Fruit fly (Drosophila melanogaster): ENCODE measurements around the gene CG10467.

The CG10467 gene

DNA sequence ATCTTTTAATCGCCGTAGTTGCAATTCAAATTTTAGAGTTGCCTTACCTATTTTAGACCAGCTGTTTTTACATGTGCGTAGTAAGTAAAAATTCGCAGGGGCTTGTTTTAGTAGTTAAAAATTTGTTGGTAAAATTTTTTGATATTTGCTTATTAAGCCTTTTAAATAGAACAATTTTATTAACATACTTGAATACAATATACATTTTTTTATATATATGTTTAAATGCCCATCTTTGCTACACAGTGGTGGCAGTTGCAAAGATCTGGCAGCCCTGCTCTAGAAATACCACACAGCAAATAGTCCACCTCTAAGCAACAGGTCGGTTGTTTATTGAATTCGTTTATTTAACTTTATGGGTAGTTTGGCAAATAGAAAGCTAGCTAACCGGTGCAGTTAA lies at the start of gene CG10467, which contains the start of gene loj (continued):
- TF ChIP-seq Sox102F (GFP tag; optimal IDR thresholded peaks at IDR 0.05) (peak; percentile 82), Sox14 (GFP tag; optimal IDR thresholded peaks at IDR 0.05) (peak; percentile 81), Ets96B (tag; optimal IDR thresholded peaks at IDR 0.05) (peak; percentile 89), Lpt (GFP tag; optimal IDR thresholded peaks at IDR 0.05) (peak; percentile 82), Eip75B (GFP tag; optimal IDR thresholded peaks at IDR 0.05) (peak; percentile 65), CG8119 (GFP tag; IDR thresholded peaks at IDR 0.05) (no peak; the same call in 1 of the 3 replicates), Sox15 (GFP tag; optimal IDR thresholded peaks at IDR 0.05) (peak; percentile 94), Smox (GFP tag; optimal IDR thresholded peaks at IDR 0.05) (peak; percentile 85)

DNA sequence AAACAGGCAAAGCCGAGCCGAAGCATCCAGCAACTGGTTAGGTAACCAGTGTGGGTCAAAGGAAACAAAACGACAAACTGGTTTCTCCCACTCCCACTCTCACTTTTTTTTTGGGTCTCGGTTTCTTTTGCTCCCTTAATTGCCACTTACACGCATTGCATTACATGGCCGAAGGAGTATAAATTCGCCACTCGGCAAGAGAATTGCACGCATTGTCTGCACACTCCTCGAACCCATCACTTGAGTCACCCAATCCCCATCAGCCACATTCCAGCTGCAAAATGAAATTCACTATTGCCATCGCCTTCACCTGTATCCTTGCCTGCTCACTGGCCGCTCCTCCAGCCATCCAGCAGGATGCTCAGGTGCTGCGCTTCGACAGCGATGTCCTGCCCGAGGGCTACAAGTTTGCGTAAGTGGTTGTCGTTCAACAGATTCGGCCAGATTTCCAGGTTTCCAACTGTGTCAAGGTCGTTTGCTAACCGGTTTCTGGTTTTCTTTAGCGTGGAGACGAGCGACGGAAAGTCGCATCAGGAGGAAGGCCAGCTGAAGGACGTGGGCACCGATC lies 48.7 kb upstream of the CG10467 start, which contains the start of gene Lcp65Ad:
Gene Lcp65Ad (plus strand): TSS at position 208 of the 568 bp plus-strand sequence.
- TF ChIP-seq Smox (GFP tag; optimal IDR thresholded peaks at IDR 0.05), result no peak
- TF ChIP-seq fd85E (GFP tag; optimal IDR thresholded peaks at IDR 0.05), result no peak
- no peak for TF ChIP-seq pdm3 (GFP tag; optimal IDR thresholded peaks at IDR 0.05)
- TF ChIP-seq lz (GFP tag; optimal IDR thresholded peaks at IDR 0.05), result no peak
- TF ChIP-seq CG31627 (GFP tag; optimal IDR thresholded peaks at IDR 0.05), result no peak
- TF ChIP-seq spab (GFP tag; optimal IDR thresholded peaks at IDR 0.05), result no peak
- TF ChIP-seq Eip78C (GFP tag), result peak; percentile 58
- TF ChIP-seq CG7368 (GFP tag; optimal IDR thresholded peaks at IDR 0.05), result no peak
- TF ChIP-seq topi (GFP tag; optimal IDR thresholded peaks at IDR 0.05), result no peak
- peak; percentile 14 for TF ChIP-seq CG6808 (GFP tag; optimal IDR thresholded peaks at IDR 0.05)
- no peak for TF ChIP-seq CG15336 (GFP tag; IDR thresholded peaks at IDR 0.05)
- no peak for TF ChIP-seq Hr39 (GFP tag; optimal IDR thresholded peaks at IDR 0.05)
- TF ChIP-seq Eip93F (GFP tag; optimal IDR thresholded peaks at IDR 0.05), result no peak
- TF ChIP-seq CG11294 (GFP tag; IDR thresholded peaks at IDR 0.05), result no peak
- TF ChIP-seq svp (GFP tag), result no peak
- TF ChIP-seq Blimp-1 (GFP tag; optimal IDR thresholded peaks at IDR 0.05), result peak; percentile 84
- no peak for TF ChIP-seq esn (GFP tag; optimal IDR thresholded peaks at IDR 0.05)
- TF ChIP-seq ss (GFP tag; optimal IDR thresholded peaks at IDR 0.05), result peak; percentile 31 to 63

DNA sequence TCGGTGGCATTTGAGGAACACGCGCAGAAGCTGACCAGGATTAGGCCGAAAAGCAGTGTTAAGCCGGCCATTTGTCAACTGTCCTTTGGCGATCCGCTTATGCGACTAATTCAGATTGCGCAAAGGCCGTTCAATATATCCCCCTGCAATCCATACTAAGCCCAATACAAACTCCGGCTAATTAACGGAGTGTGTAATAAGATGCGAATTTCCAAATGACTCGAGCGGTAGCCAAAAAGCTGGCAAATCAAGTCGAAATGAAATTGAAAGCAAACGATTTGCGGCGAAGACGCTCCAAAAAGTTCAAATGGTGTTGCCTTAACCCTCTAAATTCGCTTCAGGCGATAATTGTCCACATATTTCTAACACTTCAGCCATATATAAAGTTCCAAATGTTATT lies 47.8 kb upstream of the CG10467 start, which contains the start of gene Cpr65Aw:
Gene Cpr65Aw (minus strand): TSS at position 101 of the 400 bp plus-strand sequence.
- TF ChIP-seq esn (GFP tag; optimal IDR thresholded peaks at IDR 0.05), result no peak
- TF ChIP-seq Sox14 (GFP tag; optimal IDR thresholded peaks at IDR 0.05), result no peak
- no peak for TF ChIP-seq Eip93F (GFP tag; optimal IDR thresholded peaks at IDR 0.05)
- no peak for TF ChIP-seq OdsH (GFP tag; optimal IDR thresholded peaks at IDR 0.05)
- TF ChIP-seq CG7368 (GFP tag; optimal IDR thresholded peaks at IDR 0.05), result no peak
- TF ChIP-seq Sox15 (GFP tag; optimal IDR thresholded peaks at IDR 0.05), result no peak
- TF ChIP-seq Hr38 (GFP tag; optimal IDR thresholded peaks at IDR 0.05), result no peak
- no peak for TF ChIP-seq pdm3 (GFP tag; optimal IDR thresholded peaks at IDR 0.05)
- TF ChIP-seq topi (GFP tag; optimal IDR thresholded peaks at IDR 0.05), result no peak
- TF ChIP-seq CG6276 (GFP tag; optimal IDR thresholded peaks at IDR 0.05), result no peak
- TF ChIP-seq acj6 (GFP tag; optimal IDR thresholded peaks at IDR 0.05), result no peak
- no peak for TF ChIP-seq Met (GFP tag; optimal IDR thresholded peaks at IDR 0.05)
- no peak for TF ChIP-seq CG11902 (GFP tag; optimal IDR thresholded peaks at IDR 0.05)
- TF ChIP-seq Eip75B (GFP tag; optimal IDR thresholded peaks at IDR 0.05), result no peak
- no peak for TF ChIP-seq CG6792 (GFP tag; optimal IDR thresholded peaks at IDR 0.05)

- TF ChIP-seq CG6808 (GFP tag; optimal IDR thresholded peaks at IDR 0.05), result no peak
- TF ChIP-seq fkh (GFP tag; optimal IDR thresholded peaks at IDR 0.05), result no peak
- no peak for TF ChIP-seq net (GFP tag; optimal IDR thresholded peaks at IDR 0.05)
- no peak for TF ChIP-seq CG15336 (GFP tag; IDR thresholded peaks at IDR 0.05)
- TF ChIP-seq Blimp-1 (GFP tag; optimal IDR thresholded peaks at IDR 0.05), result peak; percentile 92
- TF ChIP-seq vri (GFP tag; optimal IDR thresholded peaks at IDR 0.05), result peak; percentile 90
Measured at dm6 chr3L:6141538-6141937, 47.0 kb upstream of the CG10467 start.

Measured in whole organism, prepupa.